Worm (Caenorhabditis elegans): Measurements from ENCODE around the gene pin-2.

- no peak for TF ChIP-seq dao-5 (tag; optimal IDR thresholded peaks at IDR 0.05)
- TF ChIP-seq W03F9.2 (tag; optimal IDR thresholded peaks at IDR 0.05) = no peak
- TF ChIP-seq him-1 (tag; optimal IDR thresholded peaks at IDR 0.05) = no peak
Observed at ce11 chrIV:12805595-12805994, 11.9 kb downstream of the pin-2 start, which contains the start of gene F07C6.4.

Measured in whole organism, L4/young adult.